Fruit fly (Drosophila melanogaster) S2 (cell line): ENCODE measurements around the gene CG45122.

ENCODE experiments used
- CG8478 ChIP-seq: fragments of >200 bp; optimal IDR thresholded peaks from 2 replicates; lab custom pipeline; 2018
- CTCF ChIP-seq, 2 experiments: fragments of >200 bp; optimal IDR thresholded peaks; 2 replicates each; lab custom pipeline; 2018

DNA sequence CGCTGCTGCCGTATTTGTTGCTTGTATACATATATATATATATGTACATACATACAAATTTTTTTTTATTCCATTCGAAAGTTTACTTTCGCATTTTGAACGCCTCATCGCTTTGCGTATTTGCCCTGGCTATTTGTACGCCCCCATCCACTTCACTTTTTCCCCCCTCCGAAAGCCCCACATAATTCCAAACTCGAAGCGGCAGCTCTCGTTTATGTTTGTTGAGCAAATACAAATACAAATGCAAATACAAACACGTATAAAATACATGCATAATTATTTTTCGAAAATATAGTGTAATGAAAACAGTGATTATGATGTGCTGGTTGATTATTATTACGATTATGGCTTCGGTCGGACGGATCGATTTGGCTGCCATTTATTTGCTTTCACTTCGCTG lies 24.1 kb downstream of the CG45122 start:
- TF ChIP-seq CG8478 (lab: Kevin White, UChicago) (no peak), CTCF (optimal IDR thresholded peaks at IDR 0.05; lab: Kevin White, UChicago) (no peak)
